Fruit fly (Drosophila melanogaster) whole organism, embryonic: ENCODE results near the gene ninaC.

ENCODE experiments used
- Atf6 ChIP-seq: fragments of 200-800 bp; sonication (Bioruptor generic); IDR thresholded peaks from 2 replicates; pipeline ENCODE4 v1.3.6; 2022; ENCODE audit warnings: missing biosample characterization, missing genetic modification characterization
- CG11456 ChIP-seq: fragments of 200-800 bp; sonication (Bioruptor generic); IDR thresholded peaks from 3 replicates; pipeline ENCODE4 v1.3.6; 2022; ENCODE audit warnings: missing biosample characterization, missing genetic modification characterization
- CG12236 ChIP-seq: fragments of 200-800 bp; sonication (Bioruptor generic); optimal IDR thresholded peaks from 2 replicates; lab custom pipeline; 2016; ENCODE audit warnings: missing biosample characterization, missing genetic modification characterization
- CG14050 ChIP-seq: fragments of 200-800 bp; sonication (Bioruptor generic); IDR thresholded peaks from 3 replicates; pipeline ENCODE4 v1.3.6; 2022; ENCODE audit warnings: missing biosample characterization, missing genetic modification characterization
- CG15073 ChIP-seq: fragments of 200-800 bp; sonication (Bioruptor generic); optimal IDR thresholded peaks from 2 replicates; lab custom pipeline; 2016; ENCODE audit warnings: missing biosample characterization, missing genetic modification characterization
- CG15479 ChIP-seq: fragments of 200-800 bp; sonication (Bioruptor generic); optimal IDR thresholded peaks from 3 replicates; lab custom pipeline; 2019; ENCODE audit warnings: missing biosample characterization, mild to moderate bottlenecking, missing genetic modification characterization, moderate library complexity
- CG1647 ChIP-seq: fragments of 200-800 bp; sonication (Bioruptor generic); optimal IDR thresholded peaks from 3 replicates; lab custom pipeline; 2016; ENCODE audit warnings: missing biosample characterization, missing genetic modification characterization
- CG16813 ChIP-seq: fragments of 200-800 bp; sonication (Bioruptor generic); IDR thresholded peaks from 3 replicates; pipeline ENCODE4 v1.3.6; 2022; ENCODE audit warnings: missing biosample characterization, missing genetic modification characterization; ENCODE audit not compliant: partially characterized antibody
- CG17186 ChIP-seq: fragments of 200-800 bp; sonication (Bioruptor generic); optimal IDR thresholded peaks from 3 replicates; lab custom pipeline; 2017; ENCODE audit warnings: missing biosample characterization, missing genetic modification reagents, missing genetic modification characterization
- CG17328 ChIP-seq: fragments of 200-800 bp; sonication (Bioruptor generic); IDR thresholded peaks from 2 replicates; pipeline ENCODE4 v1.3.6; 2022; ENCODE audit warnings: missing biosample characterization, missing genetic modification characterization
- CG18262 ChIP-seq: fragments of 200-800 bp; optimal IDR thresholded peaks from 3 replicates; lab custom pipeline; 2019; ENCODE audit warnings: missing biosample characterization, mild to moderate bottlenecking, missing genetic modification characterization, moderate library complexity
- CG18764 ChIP-seq: fragments of 200-800 bp; sonication (Bioruptor generic); optimal IDR thresholded peaks from 3 replicates; lab custom pipeline; 2016; ENCODE audit warnings: missing biosample characterization, missing genetic modification characterization
- CG30431 ChIP-seq: fragments of 200-800 bp; sonication (Bioruptor generic); optimal IDR thresholded peaks from 2 replicates; lab custom pipeline; 2017; ENCODE audit warnings: missing biosample characterization, missing genetic modification characterization
- CG31388 ChIP-seq: fragments of 200-800 bp; sonication (Bioruptor generic); optimal IDR thresholded peaks from 2 replicates; lab custom pipeline; 2016; ENCODE audit warnings: missing biosample characterization, missing genetic modification characterization
- CG3163 ChIP-seq: fragments of 200-800 bp; sonication (Bioruptor generic); optimal IDR thresholded peaks from 3 replicates; lab custom pipeline; 2016; ENCODE audit warnings: missing biosample characterization, missing genetic modification characterization
- CG3838 ChIP-seq: fragments of 200-800 bp; sonication (Bioruptor generic); optimal IDR thresholded peaks from 3 replicates; lab custom pipeline; 2016; ENCODE audit warnings: missing biosample characterization, missing genetic modification characterization
- CG4707 ChIP-seq: fragments of 200-800 bp; sonication (Bioruptor generic); optimal IDR thresholded peaks from 2 replicates; lab custom pipeline; 2018; ENCODE audit warnings: missing biosample characterization, mild to moderate bottlenecking, missing genetic modification characterization, moderate library complexity
- CG6765 ChIP-seq: fragments of 200-800 bp; sonication (Bioruptor generic); optimal IDR thresholded peaks from 3 replicates; lab custom pipeline; 2017; ENCODE audit warnings: missing biosample characterization, mild to moderate bottlenecking, missing genetic modification characterization
- CG6813 ChIP-seq: fragments of 200-800 bp; sonication (Bioruptor generic); optimal IDR thresholded peaks from 2 replicates; lab custom pipeline; 2017; ENCODE audit warnings: missing biosample characterization, missing genetic modification characterization, mild to moderate bottlenecking, moderate library complexity, missing genetic modification reagents
- CG7556 ChIP-seq: fragments of 200-800 bp; sonication (Bioruptor generic); optimal IDR thresholded peaks from 2 replicates; lab custom pipeline; 2017; ENCODE audit warnings: missing biosample characterization, mild to moderate bottlenecking, missing genetic modification characterization
- CG7745 ChIP-seq: fragments of 200-800 bp; sonication (Bioruptor generic); optimal IDR thresholded peaks from 2 replicates; lab custom pipeline; 2018; ENCODE audit warnings: missing biosample characterization, mild to moderate bottlenecking, missing genetic modification characterization, moderate library complexity
- CG7987 ChIP-seq: fragments of 200-800 bp; sonication (Bioruptor generic); optimal IDR thresholded peaks from 2 replicates; lab custom pipeline; 2018; ENCODE audit warnings: missing biosample characterization, mild to moderate bottlenecking, missing genetic modification characterization, moderate library complexity
- CG8290 ChIP-seq, 3 experiments: fragments of 200-800 bp; sonication (Bioruptor generic); optimal IDR thresholded peaks; 2 replicates each; lab custom pipeline; 2016 to 2019; ENCODE audit warnings: missing biosample characterization in 3 of 3, missing genetic modification characterization in 3 of 3, mild to moderate bottlenecking in 2 of 3, moderate library complexity in 1 of 3
- CkIIα-i1 ChIP-seq: fragments of 200-800 bp; sonication (Bioruptor generic); IDR thresholded peaks from 2 replicates; pipeline ENCODE4 v1.3.6; 2022; ENCODE audit warnings: missing biosample characterization, missing genetic modification characterization
- Dref ChIP-seq: fragments of 200-800 bp; sonication (Bioruptor generic); IDR thresholded peaks from 2 replicates; pipeline ENCODE4 v1.3.6; 2022; ENCODE audit warnings: missing biosample characterization, missing genetic modification characterization
- E2f2 ChIP-seq: fragments of 200-800 bp; sonication (Bioruptor generic); IDR thresholded peaks from 2 replicates; pipeline ENCODE4 v1.3.6; 2022; ENCODE audit warnings: missing biosample characterization, missing genetic modification characterization
- Elba2 ChIP-seq: fragments of 200-800 bp; sonication (Bioruptor generic); optimal IDR thresholded peaks from 3 replicates; lab custom pipeline; 2016; ENCODE audit warnings: missing biosample characterization, missing genetic modification characterization
- Fer1 ChIP-seq: fragments of 200-800 bp; sonication (Bioruptor generic); optimal IDR thresholded peaks from 2 replicates; lab custom pipeline; 2017; ENCODE audit warnings: missing biosample characterization, mild to moderate bottlenecking, missing genetic modification characterization
- H15 ChIP-seq: fragments of 200-800 bp; sonication (Bioruptor generic); IDR thresholded peaks from 3 replicates; pipeline ENCODE4 v1.3.6; 2022; ENCODE audit warnings: missing biosample characterization, missing genetic modification characterization
- Hand ChIP-seq: fragments of 200-800 bp; sonication (Bioruptor generic); optimal IDR thresholded peaks from 2 replicates; lab custom pipeline; 2017; ENCODE audit warnings: mild to moderate bottlenecking, missing biosample characterization, missing genetic modification reagents, missing genetic modification characterization
- Mes4 ChIP-seq: fragments of 200-800 bp; sonication (Bioruptor generic); optimal IDR thresholded peaks from 2 replicates; lab custom pipeline; 2016; ENCODE audit warnings: missing biosample characterization, missing genetic modification characterization
- Oaz ChIP-seq: fragments of 200-800 bp; sonication (Bioruptor generic); IDR thresholded peaks from 2 replicates; pipeline ENCODE4 v1.3.6; 2022; ENCODE audit warnings: missing biosample characterization, missing genetic modification characterization
- Opbp ChIP-seq: fragments of 200-800 bp; sonication (Bioruptor generic); IDR thresholded peaks from 3 replicates; pipeline ENCODE4 v1.3.6; 2022; ENCODE audit warnings: missing biosample characterization, missing genetic modification characterization; ENCODE audit not compliant: partially characterized antibody
- Sin3A ChIP-seq: fragments of >200 bp; optimal IDR thresholded peaks from 2 replicates; lab custom pipeline; 2018
- Sox102F ChIP-seq: fragments of 200-800 bp; sonication (Bioruptor generic); optimal IDR thresholded peaks from 2 replicates; lab custom pipeline; 2018; ENCODE audit warnings: missing biosample characterization, mild to moderate bottlenecking, missing genetic modification characterization, moderate library complexity
- ap ChIP-seq: fragments of 200-800 bp; sonication (Bioruptor generic); IDR thresholded peaks from 2 replicates; pipeline ENCODE4 v1.3.6; 2022; ENCODE audit warnings: missing biosample characterization, missing genetic modification characterization
- ara ChIP-seq: fragments of 200-800 bp; sonication (Bioruptor generic); IDR thresholded peaks from 2 replicates; pipeline ENCODE4 v1.3.6; 2022; ENCODE audit warnings: missing biosample characterization, missing genetic modification characterization
- bbx ChIP-seq: fragments of 200-800 bp; sonication (Bioruptor generic); IDR thresholded peaks from 2 replicates; pipeline ENCODE4 v1.3.6; 2022; ENCODE audit warnings: missing biosample characterization, missing genetic modification characterization; ENCODE audit not compliant: partially characterized antibody
- disco-r ChIP-seq: fragments of 200-800 bp; sonication (Bioruptor generic); optimal IDR thresholded peaks from 2 replicates; lab custom pipeline; 2016; ENCODE audit warnings: missing biosample characterization, missing genetic modification characterization
- dm ChIP-seq: fragments of 200-800 bp; sonication (Bioruptor generic); optimal IDR thresholded peaks from 3 replicates; lab custom pipeline; 2016; ENCODE audit warnings: missing biosample characterization, missing genetic modification characterization
- ftz-f1 ChIP-seq: fragments of 200-800 bp; sonication (Bioruptor generic); optimal IDR thresholded peaks from 2 replicates; lab custom pipeline; 2016; ENCODE audit warnings: missing biosample characterization, missing genetic modification characterization
- fu2 ChIP-seq: fragments of 200-800 bp; sonication (Bioruptor generic); optimal IDR thresholded peaks from 2 replicates; lab custom pipeline; 2016; ENCODE audit warnings: missing biosample characterization, missing genetic modification characterization
- gcm2 ChIP-seq: fragments of 200-800 bp; sonication (Bioruptor generic); optimal IDR thresholded peaks from 2 replicates; lab custom pipeline; 2016; ENCODE audit warnings: missing biosample characterization, missing genetic modification characterization
- hb ChIP-seq: fragments of 200-800 bp; sonication (Bioruptor generic); IDR thresholded peaks from 3 replicates; pipeline ENCODE4 v1.3.6; 2022; ENCODE audit warnings: missing biosample characterization, missing genetic modification characterization; ENCODE audit not compliant: partially characterized antibody
- ken ChIP-seq: fragments of 200-800 bp; sonication (Bioruptor generic); IDR thresholded peaks from 3 replicates; pipeline ENCODE4 v1.3.6; 2022; ENCODE audit warnings: missing biosample characterization, missing genetic modification characterization
- nom ChIP-seq: fragments of 200-800 bp; sonication (Bioruptor generic); optimal IDR thresholded peaks from 2 replicates; lab custom pipeline; 2017; ENCODE audit warnings: missing biosample characterization, missing genetic modification characterization, mild to moderate bottlenecking, moderate library complexity, missing genetic modification reagents
- org-1 ChIP-seq: fragments of 200-800 bp; sonication (Bioruptor generic); optimal IDR thresholded peaks from 2 replicates; lab custom pipeline; 2017; ENCODE audit warnings: missing biosample characterization, missing genetic modification characterization
- sc ChIP-seq, 3 experiments: fragments of >200 bp in 2 of 3; fragments of 200-800 bp in 1 of 3; sonication (Bioruptor generic) in 1 of 3; optimal IDR thresholded peaks; 2 replicates in 2 of 3; 3 replicates in 1 of 3; lab custom pipeline; 2017; ENCODE audit warnings: mild to moderate bottlenecking in 1 of 3, missing biosample characterization in 1 of 3, missing genetic modification characterization in 1 of 3, missing genetic modification reagents in 1 of 3
- sob ChIP-seq: fragments of 200-800 bp; sonication (Bioruptor generic); IDR thresholded peaks from 2 replicates; pipeline ENCODE4 v1.3.6; 2022; ENCODE audit warnings: missing biosample characterization, missing genetic modification characterization
- ssp ChIP-seq: fragments of 200-800 bp; sonication (Bioruptor generic); IDR thresholded peaks from 2 replicates; pipeline ENCODE4 v1.3.6; 2022; ENCODE audit warnings: missing biosample characterization, missing genetic modification characterization
- ttk ChIP-seq: fragments of 200-800 bp; sonication (Bioruptor generic); IDR thresholded peaks from 2 replicates; pipeline ENCODE4 v2.1.2; 2022; ENCODE audit warnings: missing biosample characterization, missing genetic modification characterization
- vvl ChIP-seq: fragments of 200-800 bp; sonication (Bioruptor generic); IDR thresholded peaks from 2 replicates; pipeline ENCODE4 v1.3.6; 2022; ENCODE audit warnings: missing biosample characterization, missing genetic modification characterization

ninaC gene

dm6 chr2L:7332780-7333179, 44.7 kb upstream of the ninaC start (continued):
- TF ChIP-seq CG17328 (GFP tag; lab: Robert Waterston, UW), result peak; percentile 58
- TF ChIP-seq CG6813 (GFP tag; lab: Kevin White, UChicago), result no peak
- no peak for TF ChIP-seq vvl (GFP tag; lab: Robert Waterston, UW)
- no peak for TF ChIP-seq disco-r (GFP tag; lab: Kevin White, UChicago)
- no peak for TF ChIP-seq CG15479
- no peak for TF ChIP-seq CG18764
- TF ChIP-seq ap, result no peak
- TF ChIP-seq CG8290 (GFP tag; optimal IDR thresholded peaks at IDR 0.05; lab: Kevin White, UChicago), result no peak
- TF ChIP-seq CG8290 (tag; optimal IDR thresholded peaks at IDR 0.05; lab: Kevin White, UChicago), result no peak
- TF ChIP-seq CG14050 (GFP tag; lab: Robert Waterston, UW), result peak; percentile 15; the same call in 1 of the 3 replicates
- TF ChIP-seq Atf6 (GFP tag; lab: Robert Waterston, UW), result no peak
- no peak for TF ChIP-seq H15 (GFP tag; lab: Robert Waterston, UW)
- no peak for TF ChIP-seq bbx (GFP tag; lab: Robert Waterston, UW)
- no peak for TF ChIP-seq Oaz
- no peak for TF ChIP-seq Fer1 (GFP tag; lab: Kevin White, UChicago)
- TF ChIP-seq ara, result no peak
- no peak for TF ChIP-seq nom (GFP tag; lab: Kevin White, UChicago)
- no peak for TF ChIP-seq CG4707 (GFP tag; lab: Kevin White, UChicago)
- no peak for TF ChIP-seq CG1647 (GFP tag; lab: Kevin White, UChicago)
- no peak for TF ChIP-seq CG30431 (GFP tag; lab: Kevin White, UChicago)
- no peak for TF ChIP-seq CG18262
- no peak for TF ChIP-seq CG17186 (GFP tag; lab: Kevin White, UChicago)
- TF ChIP-seq CG7556, result no peak
- no peak for TF ChIP-seq Hand
- TF ChIP-seq ttk, result 0 out of 2 replicates have a peak, but pooled peaks have one; percentile 28
- no peak for TF ChIP-seq gcm2
- no peak for TF ChIP-seq dm (GFP tag; lab: Kevin White, UChicago)
- no peak for TF ChIP-seq CG3163 (GFP tag; lab: Kevin White, UChicago)
- no peak for TF ChIP-seq CG16813 (GFP tag; lab: Robert Waterston, UW)
- no peak for TF ChIP-seq E2f2 (GFP tag; lab: Robert Waterston, UW)
- no peak for TF ChIP-seq CG12236 (GFP tag; lab: Kevin White, UChicago)
- no peak for TF ChIP-seq Sin3A
- TF ChIP-seq CkIIα-i1 (GFP tag; lab: Robert Waterston, UW), result no peak
- TF ChIP-seq ssp (GFP tag; lab: Robert Waterston, UW), result peak; percentile 39; the same call in 1 of the 2 replicates
- TF ChIP-seq Elba2 (GFP tag; lab: Kevin White, UChicago), result no peak
- no peak for TF ChIP-seq ken (GFP tag; lab: Robert Waterston, UW)
- TF ChIP-seq org-1 (GFP tag; lab: Kevin White, UChicago), result no peak
- TF ChIP-seq CG15073 (GFP tag; lab: Kevin White, UChicago), result no peak
- TF ChIP-seq CG7745 (tag; lab: Kevin White, UChicago), result no peak
- no peak for TF ChIP-seq CG31388 (GFP tag; lab: Kevin White, UChicago)
- no peak for TF ChIP-seq hb (GFP tag; lab: Robert Waterston, UW)
- no peak for TF ChIP-seq Opbp (GFP tag; lab: Robert Waterston, UW)
- TF ChIP-seq sc (optimal IDR thresholded peaks at IDR 0.05; lab: Kevin White, UChicago), result no peak
- TF ChIP-seq sc (GFP tag; optimal IDR thresholded peaks at IDR 0.05; lab: Kevin White, UChicago), result no peak
- TF ChIP-seq fu2 (GFP tag; lab: Kevin White, UChicago), result no peak
- no peak for TF ChIP-seq sob
- no peak for TF ChIP-seq CG3838
- no peak for TF ChIP-seq Mes4 (GFP tag; lab: Kevin White, UChicago)
- peak; percentile 22 for TF ChIP-seq Sox102F (GFP tag; lab: Kevin White, UChicago)
- no peak for TF ChIP-seq Dref (GFP tag; lab: Robert Waterston, UW)
- no peak for TF ChIP-seq CG6765 (GFP tag; lab: Kevin White, UChicago)
- no peak for TF ChIP-seq CG11456
- no peak for TF ChIP-seq CG7987 (GFP tag; lab: Kevin White, UChicago)
- no peak for TF ChIP-seq ftz-f1 (GFP tag; lab: Kevin White, UChicago)
